Worm (Caenorhabditis elegans): Measurements from ENCODE around the gene zyx-1.

Gene zyx-1

DNA sequence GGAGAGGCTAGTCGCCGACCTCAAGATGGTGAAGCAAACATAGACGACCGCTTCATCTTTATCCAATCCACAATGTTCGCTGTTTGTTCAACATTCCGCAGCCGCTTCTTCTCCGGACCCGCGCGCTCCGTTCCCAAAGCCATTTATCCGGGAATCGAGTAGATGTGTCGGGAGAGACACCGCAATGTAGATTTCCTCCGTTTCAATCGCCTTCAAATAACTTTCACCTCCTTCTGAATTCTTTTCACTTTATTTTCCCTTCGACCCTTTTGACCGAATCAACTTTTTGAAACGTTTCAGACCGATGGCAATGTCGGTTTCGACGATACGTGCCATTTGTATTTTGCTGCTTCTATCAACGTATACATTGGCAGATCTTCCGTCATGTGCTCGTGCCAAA is 51.0 kb downstream of the zyx-1 start, which contains the start of gene pqn-32:
TSS of gene pqn-32 (plus strand) at position 301 of the 400 bp plus-strand sequence.
- TF ChIP-seq K12H6.12 (tag; optimal IDR thresholded peaks at IDR 0.05) (no peak), Y56A3A.18 (GFP tag; IDR thresholded peaks at IDR 0.05) (no peak), Y79H2A.3 (GFP tag; conservative IDR thresholded peaks at IDR 0.05) (no peak), ztf-6 (GFP tag; IDR thresholded peaks at IDR 0.05) (no peak), akir-1 (GFP tag; optimal IDR thresholded peaks at IDR 0.05) (no peak), efl-1 (GFP tag; optimal IDR thresholded peaks at IDR 0.05) (no peak), ztf-26 (tag; optimal IDR thresholded peaks at IDR 0.05) (no peak), dox-1 (GFP tag; IDR thresholded peaks at IDR 0.05) (no peak), ceh-58 (GFP tag; IDR thresholded peaks at IDR 0.05) (no peak)

ce11 chrII:13116710-13117109 is 60.0 kb downstream of the zyx-1 start, which contains the start of gene rict-1:
TSS of gene rict-1 (minus strand) at chrII:13116810.
- TF ChIP-seq ztf-28 (GFP tag; IDR thresholded peaks at IDR 0.05) (no peak), hlh-12 (tag; optimal IDR thresholded peaks at IDR 0.05) (no peak), die-1 (tag; optimal IDR thresholded peaks at IDR 0.05) (no peak), F22D6.2 (tag; optimal IDR thresholded peaks at IDR 0.05) (no peak), nhr-80 (tag; optimal IDR thresholded peaks at IDR 0.05) (peak; percentile 16), T07F8.4 (tag; optimal IDR thresholded peaks at IDR 0.05) (no peak), ztf-25 (GFP tag; IDR thresholded peaks at IDR 0.05) (no peak)

DNA sequence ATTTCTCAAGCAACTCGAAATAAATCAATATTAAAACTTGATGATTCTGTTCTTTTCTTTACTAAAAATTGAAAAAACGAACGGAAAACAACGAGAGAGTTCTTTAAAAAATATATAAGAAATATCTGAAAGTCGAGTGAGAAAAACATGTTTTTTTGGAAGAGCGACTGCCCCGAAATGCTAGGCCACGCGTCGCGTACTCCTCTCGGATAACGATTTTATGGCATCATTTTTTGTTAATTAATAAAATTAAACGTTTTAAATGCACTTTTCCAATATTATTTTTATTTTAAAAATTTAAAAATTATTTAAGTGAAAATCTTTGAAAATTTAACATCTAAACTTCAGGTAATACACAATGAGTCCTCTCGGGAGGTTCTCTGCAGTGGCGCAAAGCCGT is 60.4 kb downstream of the zyx-1 start, which contains the start of gene gfm-1:
TSS of gene gfm-1 (plus strand) at position 349 of the 400 bp plus-strand sequence.
- TF ChIP-seq F37B4.10 (GFP tag; IDR thresholded peaks at IDR 0.05) (no peak), ceh-27 (GFP tag; optimal IDR thresholded peaks at IDR 0.05) (peak; percentile 51), hlh-12 (tag; optimal IDR thresholded peaks at IDR 0.05) (no peak), ceh-79 (tag; optimal IDR thresholded peaks at IDR 0.05) (peak; percentile 54), hmg-1.2 (GFP tag; IDR thresholded peaks at IDR 0.05) (no peak), F23B12.7 (tag; optimal IDR thresholded peaks at IDR 0.05; ENCODE audit: insufficient read depth) (no peak), madf-6 (GFP tag; IDR thresholded peaks at IDR 0.05) (peak; percentile 53), snpc-4 (GFP tag; optimal IDR thresholded peaks at IDR 0.05) (no peak), snpc-4 (tag; optimal IDR thresholded peaks at IDR 0.05) (peak in 2 of 4 experiments; percentile 33 to 56), ceh-40 (GFP tag; IDR thresholded peaks at IDR 0.05) (no peak), rec-8 (tag; optimal IDR thresholded peaks at IDR 0.05) (peak; percentile 2 to 89), bed-2 (GFP tag; IDR thresholded peaks at IDR 0.05) (no peak), aptf-3 (GFP tag; IDR thresholded peaks at IDR 0.05) (no peak), T07F8.4 (tag; optimal IDR thresholded peaks at IDR 0.05) (no peak), F39B2.1 (GFP tag; IDR thresholded peaks at IDR 0.05) (no peak), snpc-1.1 (tag; optimal IDR thresholded peaks at IDR 0.05; ENCODE audit: insufficient read depth) (peak; percentile 51), lir-1 (GFP tag; conservative IDR thresholded peaks at IDR 0.05) (0 out of 2 replicates have a peak, but pooled peaks have one; percentile 6), pha-4 (tag; optimal IDR thresholded peaks at IDR 0.05) (no peak), hrde-1 (tag; optimal IDR thresholded peaks at IDR 0.05; ENCODE audit: borderline replicate concordance) (no peak), lsl-1 (GFP tag; optimal IDR thresholded peaks at IDR 0.05) (peak; percentile 48), chd-7 (tag; optimal IDR thresholded peaks at IDR 0.05) (no peak), ZK185.1 (tag; optimal IDR thresholded peaks at IDR 0.05; ENCODE audit: poor library complexity, severe bottlenecking) (peak; percentile 91), ztf-18 (tag; optimal IDR thresholded peaks at IDR 0.05) (peak; percentile 36), gei-17 (GFP tag; optimal IDR thresholded peaks at IDR 0.05) (no peak), K12H6.12 (tag; optimal IDR thresholded peaks at IDR 0.05) (peak; percentile 44), C17E4.6 (GFP tag; IDR thresholded peaks at IDR 0.05) (no peak), lin-54 (GFP tag; optimal IDR thresholded peaks at IDR 0.05) (peak; percentile 60), unc-130 (GFP tag; optimal IDR thresholded peaks at IDR 0.05) (peak; percentile 90), athp-1 (tag; optimal IDR thresholded peaks at IDR 0.05) (peak; percentile 52), K11D2.4 (GFP tag; IDR thresholded peaks at IDR 0.05) (no peak), ccch-3 (GFP tag; optimal IDR thresholded peaks at IDR 0.05) (no peak), F33H1.4 (GFP tag; IDR thresholded peaks at IDR 0.05) (peak; percentile 33; the same call in 1 of the 2 replicates), rcor-1 (GFP tag; IDR thresholded peaks at IDR 0.05) (no peak)

All from whole organism, young adult.